Worm (Caenorhabditis elegans) whole organism, L4 larva: ENCODE data around the gene txt-10.

ENCODE experiments used
- D1046.2 ChIP-seq: fragments of 200-800 bp; sonication (Bioruptor generic); IDR thresholded peaks from 2 replicates; pipeline ENCODE4 v1.3.6; 2022; ENCODE audit warnings: missing genetic modification characterization, missing compliant biosample characterization
- F10B5.3 ChIP-seq: sonication (generic microtip); optimal IDR thresholded peaks from 2 replicates; lab custom pipeline; 2016; ENCODE audit warnings: mild to moderate bottlenecking, missing genetic modification characterization, missing compliant biosample characterization
- aha-1 ChIP-seq: fragments of 150-350 bp; peaks from one replicate; lab custom pipeline; 2014; ENCODE audit warnings: missing biosample characterization, missing genetic modification characterization
- aly-2 ChIP-seq: sonication (generic microtip); optimal IDR thresholded peaks from 2 replicates; lab custom pipeline; 2018; ENCODE audit warnings: missing biosample characterization, missing genetic modification characterization
- ceh-44 ChIP-seq: fragments of 200-800 bp; sonication (Bioruptor generic); IDR thresholded peaks from 2 replicates; pipeline ENCODE4 v1.3.6; 2022; ENCODE audit warnings: missing genetic modification reagents, missing genetic modification characterization, missing compliant biosample characterization
- ctbp-1 ChIP-seq: fragments of 200-800 bp; sonication (Bioruptor generic); IDR thresholded peaks from 2 replicates; pipeline ENCODE4 v1.3.6; 2022; ENCODE audit warnings: missing genetic modification reagents, missing genetic modification characterization, missing compliant biosample characterization
- daf-12 ChIP-seq: fragments of 150-350 bp; optimal IDR thresholded peaks from 2 replicates; lab custom pipeline; 2014; ENCODE audit warnings: missing biosample characterization, missing genetic modification reagents, missing genetic modification characterization
- daf-16 ChIP-seq, 3 experiments: sonication (generic microtip); optimal IDR thresholded peaks; 2 replicates each; lab custom pipeline; 2016 to 2017; ENCODE audit warnings: missing genetic modification characterization in 3 of 3, missing genetic modification reagents in 3 of 3, mild to moderate bottlenecking in 2 of 3, missing compliant biosample characterization in 2 of 3, missing biosample characterization in 1 of 3, moderate library complexity in 1 of 3
- daf-19 ChIP-seq: fragments of 200-800 bp; sonication (Bioruptor generic); conservative IDR thresholded peaks from 2 replicates; pipeline ENCODE4 v1.3.6; 2022; ENCODE audit warnings: missing genetic modification characterization, missing compliant biosample characterization
- dmd-6 ChIP-seq: fragments of 200-800 bp; sonication (Bioruptor generic); IDR thresholded peaks from 2 replicates; pipeline ENCODE4 v1.3.6; 2022; ENCODE audit warnings: missing genetic modification reagents, missing genetic modification characterization, missing compliant biosample characterization
- dmd-9 ChIP-seq: fragments of 200-800 bp; sonication (Bioruptor generic); IDR thresholded peaks from 2 replicates; pipeline ENCODE4 v1.3.6; 2022; ENCODE audit warnings: missing genetic modification reagents, missing genetic modification characterization, missing compliant biosample characterization
- dve-1 ChIP-seq: sonication (generic microtip); optimal IDR thresholded peaks from 2 replicates; lab custom pipeline; 2017; ENCODE audit warnings: antibody characterized with exemption, mild to moderate bottlenecking, missing genetic modification characterization, missing compliant biosample characterization; ENCODE audit not compliant: insufficient read depth
- fos-1 ChIP-seq: fragments of 150-350 bp; optimal IDR thresholded peaks from 2 replicates; lab custom pipeline; 2014; ENCODE audit warnings: missing biosample characterization, missing genetic modification characterization
- gei-8 ChIP-seq: fragments of 200-800 bp; sonication (Bioruptor generic); optimal IDR thresholded peaks from 2 replicates; lab custom pipeline; 2018; ENCODE audit warnings: mild to moderate bottlenecking, missing genetic modification characterization, missing compliant biosample characterization
- hlh-11 ChIP-seq: fragments of 200-800 bp; sonication (Bioruptor generic); optimal IDR thresholded peaks from 2 replicates; lab custom pipeline; 2018; ENCODE audit warnings: mild to moderate bottlenecking, missing genetic modification characterization, missing compliant biosample characterization
- hmg-1.1 ChIP-seq: fragments of 200-800 bp; sonication (Bioruptor generic); IDR thresholded peaks from 2 replicates; pipeline ENCODE4 v1.3.6; 2022; ENCODE audit warnings: missing genetic modification reagents, missing genetic modification characterization, missing compliant biosample characterization
- jun-1 ChIP-seq: fragments of 150-350 bp; optimal IDR thresholded peaks from 2 replicates; lab custom pipeline; 2014; ENCODE audit warnings: missing biosample characterization, missing genetic modification reagents, missing genetic modification characterization
- lin-1 ChIP-seq: fragments of 200-800 bp; sonication (Bioruptor generic); IDR thresholded peaks from 2 replicates; pipeline ENCODE4 v1.3.6; 2022; ENCODE audit warnings: missing genetic modification reagents, missing genetic modification characterization, missing compliant biosample characterization
- madf-5 ChIP-seq, 2 experiments: fragments of 200-800 bp; sonication (Bioruptor generic); IDR thresholded peaks; 2 replicates each; pipeline ENCODE4 v1.3.6; 2022; ENCODE audit warnings: missing compliant biosample characterization in 2 of 2, missing genetic modification characterization in 2 of 2
- madf-9 ChIP-seq: fragments of 200-800 bp; sonication (Bioruptor generic); conservative IDR thresholded peaks from 2 replicates; pipeline ENCODE4 v1.3.6; 2022; ENCODE audit warnings: missing genetic modification reagents, missing genetic modification characterization, missing compliant biosample characterization
- mep-1 ChIP-seq: fragments of 150-350 bp; sonication (generic microtip); optimal IDR thresholded peaks from 3 replicates; lab custom pipeline; 2014; ENCODE audit warnings: missing biosample characterization, missing genetic modification characterization
- mes-2 ChIP-seq: sonication (generic microtip); optimal IDR thresholded peaks from 2 replicates; lab custom pipeline; 2016; ENCODE audit warnings: missing genotype, mild to moderate bottlenecking, missing genetic modification characterization, missing compliant biosample characterization; ENCODE audit not compliant: poor library complexity, severe bottlenecking
- mxl-3 ChIP-seq: fragments of 200-800 bp; sonication (Bioruptor generic); optimal IDR thresholded peaks from 2 replicates; lab custom pipeline; 2018; ENCODE audit warnings: mild to moderate bottlenecking, missing genetic modification characterization, missing compliant biosample characterization
- nhr-10 ChIP-seq: fragments of 150-350 bp; optimal IDR thresholded peaks from 2 replicates; lab custom pipeline; 2014; ENCODE audit warnings: missing biosample characterization, missing genetic modification characterization
- nhr-25 ChIP-seq: sonication (generic microtip); optimal IDR thresholded peaks from 2 replicates; lab custom pipeline; 2017; ENCODE audit warnings: missing genetic modification characterization, mild to moderate bottlenecking, missing compliant biosample characterization, antibody characterized with exemption, moderate library complexity, borderline replicate concordance; ENCODE audit not compliant: insufficient read depth
- nhr-28 ChIP-seq: fragments of 150-350 bp; optimal IDR thresholded peaks from 2 replicates; lab custom pipeline; 2014; ENCODE audit warnings: missing biosample characterization, missing genetic modification characterization
- nhr-41 ChIP-seq: fragments of 200-800 bp; sonication (Bioruptor generic); IDR thresholded peaks from 2 replicates; pipeline ENCODE4 v1.3.6; 2022; ENCODE audit warnings: missing genetic modification reagents, missing genetic modification characterization, missing compliant biosample characterization
- nhr-42 ChIP-seq: fragments of 200-800 bp; sonication (Bioruptor generic); IDR thresholded peaks from 2 replicates; pipeline ENCODE4 v1.3.6; 2022; ENCODE audit warnings: missing genetic modification characterization, missing compliant biosample characterization
- nhr-48 ChIP-seq: sonication (generic microtip); optimal IDR thresholded peaks from 2 replicates; lab custom pipeline; 2016; ENCODE audit warnings: mild to moderate bottlenecking, missing genetic modification characterization, missing compliant biosample characterization
- nhr-77 ChIP-seq: fragments of 150-350 bp; optimal IDR thresholded peaks from 2 replicates; lab custom pipeline; 2014; ENCODE audit warnings: missing biosample characterization, missing genetic modification characterization
- pqm-1 ChIP-seq: sonication (generic microtip); optimal IDR thresholded peaks from 2 replicates; lab custom pipeline; 2017; ENCODE audit warnings: missing biosample characterization, missing genetic modification characterization
- saeg-2 ChIP-seq: fragments of 200-800 bp; sonication (Bioruptor generic); IDR thresholded peaks from 2 replicates; pipeline ENCODE4 v1.3.6; 2022; ENCODE audit warnings: missing genetic modification reagents, missing genetic modification characterization, missing compliant biosample characterization
- set-16 ChIP-seq: fragments of 200-800 bp; sonication (Bioruptor generic); IDR thresholded peaks from 2 replicates; pipeline ENCODE4 v1.3.6; 2022; ENCODE audit warnings: missing genetic modification reagents, missing genetic modification characterization, missing compliant biosample characterization
- snpc-4 ChIP-seq: fragments of 150-350 bp; optimal IDR thresholded peaks from 2 replicates; lab custom pipeline; 2014; ENCODE audit warnings: missing biosample characterization, missing genetic modification characterization
- spr-3 ChIP-seq: fragments of 200-800 bp; sonication (Bioruptor generic); optimal IDR thresholded peaks from 2 replicates; lab custom pipeline; 2018; ENCODE audit warnings: mild to moderate bottlenecking, missing genetic modification characterization, missing compliant biosample characterization
- tra-1 ChIP-seq: fragments of 200-800 bp; sonication (Bioruptor generic); IDR thresholded peaks from 2 replicates; pipeline ENCODE4 v1.3.6; 2022; ENCODE audit warnings: missing genetic modification reagents, missing genetic modification characterization, missing compliant biosample characterization
- unc-62 ChIP-seq, 3 experiments: fragments of 150-350 bp in 1 of 3; sonication (generic microtip); optimal IDR thresholded peaks in 2 of 3; peaks in 1 of 3; 1 replicate in 1 of 3; 2 replicates in 2 of 3; lab custom pipeline; 2014 to 2017; ENCODE audit warnings: missing biosample characterization in 3 of 3, missing genetic modification characterization in 3 of 3, missing genetic modification reagents in 3 of 3, missing genotype in 1 of 3
- vab-7 ChIP-seq: fragments of 200-800 bp; sonication (Bioruptor generic); IDR thresholded peaks from 2 replicates; pipeline ENCODE4 v1.3.6; 2022; ENCODE audit warnings: missing genetic modification reagents, missing genetic modification characterization, missing compliant biosample characterization
- zfp-2 ChIP-seq: sonication (generic microtip); optimal IDR thresholded peaks from 2 replicates; lab custom pipeline; 2016; ENCODE audit warnings: mild to moderate bottlenecking, missing genetic modification characterization, missing compliant biosample characterization

txt-10 gene

ce11 chrV:10564830-10565365, 32.3 kb upstream of the txt-10 start, which contains the start of gene cat-4 (continued):
- no peak for TF ChIP-seq F10B5.3 (tag; lab: Kevin White, UChicago)
- TF ChIP-seq nhr-48 = no peak
- peak; percentile 8 for TF ChIP-seq dve-1 (tag; lab: Kevin White, UChicago)
- TF ChIP-seq unc-62 (GFP tag; optimal IDR thresholded peaks at IDR 0.05 in 1 of 2; lab: Kevin White, UChicago) = peak in 1 of 2 experiments; percentile 33
- no peak for TF ChIP-seq unc-62 (tag; optimal IDR thresholded peaks at IDR 0.05; lab: Kevin White, UChicago)
- no peak for TF ChIP-seq nhr-41 (GFP tag; lab: Robert Waterston, UW)
- TF ChIP-seq D1046.2 = no peak
- no peak for TF ChIP-seq ctbp-1
- TF ChIP-seq aha-1 = no peak
- TF ChIP-seq dmd-9 (GFP tag; lab: Robert Waterston, UW) = no peak
- TF ChIP-seq vab-7 (GFP tag; lab: Robert Waterston, UW) = no peak
- peak; percentile 3 for TF ChIP-seq nhr-10 (tag; lab: Kevin White, UChicago)
- no peak for TF ChIP-seq mes-2 (tag; lab: Kevin White, UChicago)
- no peak for TF ChIP-seq fos-1
- no peak for TF ChIP-seq mxl-3 (GFP tag; lab: Kevin White, UChicago)
- no peak for TF ChIP-seq ceh-44 (GFP tag; lab: Robert Waterston, UW)
- TF ChIP-seq daf-16 (GFP tag; optimal IDR thresholded peaks at IDR 0.05; lab: Kevin White, UChicago) = no peak
- TF ChIP-seq daf-16 (tag; optimal IDR thresholded peaks at IDR 0.05; lab: Kevin White, UChicago) = peak; percentile 80
- no peak for TF ChIP-seq mep-1 (tag; lab: Kevin White, UChicago)
- no peak for TF ChIP-seq pqm-1 (tag; lab: Kevin White, UChicago)
- TF ChIP-seq saeg-2 = no peak
- TF ChIP-seq nhr-77 (tag; lab: Kevin White, UChicago) = peak; percentile 8
- TF ChIP-seq madf-5 (GFP tag; IDR thresholded peaks at IDR 0.05; lab: Robert Waterston, UW) = no peak
- TF ChIP-seq zfp-2 (tag; lab: Kevin White, UChicago) = no peak
- TF ChIP-seq nhr-42 (GFP tag; lab: Robert Waterston, UW) = no peak
- TF ChIP-seq aly-2 (tag; lab: Kevin White, UChicago) = no peak
- TF ChIP-seq spr-3 (GFP tag; lab: Kevin White, UChicago) = no peak
- no peak for TF ChIP-seq daf-19 (GFP tag; lab: Robert Waterston, UW)
- no peak for TF ChIP-seq lin-1 (GFP tag; lab: Robert Waterston, UW)
- peak; percentile 57 for TF ChIP-seq dmd-6 (GFP tag; lab: Robert Waterston, UW)
- no peak for TF ChIP-seq daf-12 (tag; lab: Kevin White, UChicago)
- TF ChIP-seq snpc-4 = no peak

- peak; percentile 73 for TF ChIP-seq aha-1
- TF ChIP-seq set-16 (GFP tag; lab: Robert Waterston, UW) = no peak
- TF ChIP-seq gei-8 (GFP tag; lab: Kevin White, UChicago) = no peak
- no peak for TF ChIP-seq hmg-1.1 (GFP tag; lab: Robert Waterston, UW)
- no peak for TF ChIP-seq pqm-1 (tag; lab: Kevin White, UChicago)
- TF ChIP-seq hlh-11 (tag; lab: Kevin White, UChicago) = peak; percentile 9
- TF ChIP-seq ctbp-1 = no peak
- TF ChIP-seq nhr-28 (tag; lab: Kevin White, UChicago) = peak; percentile 37
Observed at ce11 chrV:10564140-10564539, 31.5 kb upstream of the txt-10 start.

- TF ChIP-seq dve-1 (tag; lab: Kevin White, UChicago) (peak; percentile 18), tra-1 (GFP tag; lab: Robert Waterston, UW) (no peak), madf-9 (GFP tag; lab: Robert Waterston, UW) (no peak), dmd-6 (GFP tag; lab: Robert Waterston, UW) (peak; percentile 82), nhr-25 (tag; lab: Kevin White, UChicago) (no peak), mxl-3 (GFP tag; lab: Kevin White, UChicago) (no peak), jun-1 (tag; lab: Kevin White, UChicago) (no peak), hlh-11 (tag; lab: Kevin White, UChicago) (no peak), gei-8 (GFP tag; lab: Kevin White, UChicago) (no peak), nhr-48 (no peak)
Observed at ce11 chrV:10562817-10563216, 30.2 kb upstream of the txt-10 start.
